Fruit fly (Drosophila melanogaster) S2 (cell line): ENCODE data around the gene CG45122.

ENCODE experiments used
- CG8478 ChIP-seq: fragments of >200 bp; optimal IDR thresholded peaks from 2 replicates; lab custom pipeline; 2018
- CTCF ChIP-seq, 2 experiments: fragments of >200 bp; optimal IDR thresholded peaks; 2 replicates each; lab custom pipeline; 2018

dm6 chr3R:13032975-13033445, 10.9 kb upstream of the CG45122 start:
- TF ChIP-seq CG8478 (no peak), CTCF (optimal IDR thresholded peaks at IDR 0.05; lab: Kevin White, UChicago) (no peak)
